Fruit fly (Drosophila melanogaster) whole organism, embryonic: Measurements from ENCODE around the gene Orct2.

Experiments used
- Bdp1 ChIP-seq: fragments of 200-800 bp; sonication (Bioruptor generic); optimal IDR thresholded peaks from 3 replicates; lab custom pipeline; 2016; ENCODE audit warnings: missing biosample characterization, missing genetic modification characterization
- CG10959 ChIP-seq: fragments of 200-800 bp; sonication (Bioruptor generic); IDR thresholded peaks from 2 replicates; pipeline ENCODE4 v1.3.6; 2022; ENCODE audit warnings: missing biosample characterization, missing genetic modification characterization
- CG11723 ChIP-seq: fragments of 200-800 bp; sonication (Bioruptor generic); optimal IDR thresholded peaks from 2 replicates; lab custom pipeline; 2017; ENCODE audit warnings: missing biosample characterization, mild to moderate bottlenecking, missing genetic modification characterization
- CG12391 ChIP-seq: fragments of 200-800 bp; sonication (Bioruptor generic); optimal IDR thresholded peaks from 3 replicates; lab custom pipeline; 2018; ENCODE audit warnings: missing biosample characterization, mild to moderate bottlenecking, missing genetic modification characterization, moderate library complexity
- CG1647 ChIP-seq: fragments of 200-800 bp; sonication (Bioruptor generic); optimal IDR thresholded peaks from 3 replicates; lab custom pipeline; 2016; ENCODE audit warnings: missing biosample characterization, missing genetic modification characterization
- CG16813 ChIP-seq: fragments of 200-800 bp; sonication (Bioruptor generic); IDR thresholded peaks from 3 replicates; pipeline ENCODE4 v1.3.6; 2022; ENCODE audit warnings: missing biosample characterization, missing genetic modification characterization; ENCODE audit not compliant: partially characterized antibody
- CG16863 ChIP-seq: fragments of 200-800 bp; sonication (Bioruptor generic); optimal IDR thresholded peaks from 3 replicates; lab custom pipeline; 2016; ENCODE audit warnings: missing biosample characterization, missing genetic modification characterization
- CG17328 ChIP-seq: fragments of 200-800 bp; sonication (Bioruptor generic); IDR thresholded peaks from 2 replicates; pipeline ENCODE4 v1.3.6; 2022; ENCODE audit warnings: missing biosample characterization, missing genetic modification characterization
- CG17359 ChIP-seq: fragments of 200-800 bp; sonication (Bioruptor generic); optimal IDR thresholded peaks from 3 replicates; lab custom pipeline; 2018; ENCODE audit warnings: missing biosample characterization, mild to moderate bottlenecking, missing genetic modification characterization, moderate library complexity
- CG17568 ChIP-seq: fragments of 200-800 bp; sonication (Bioruptor generic); optimal IDR thresholded peaks from 2 replicates; lab custom pipeline; 2018; ENCODE audit warnings: missing biosample characterization, mild to moderate bottlenecking, missing genetic modification characterization, moderate library complexity
- CG2199 ChIP-seq: fragments of 200-800 bp; sonication (Bioruptor generic); IDR thresholded peaks from 3 replicates; pipeline ENCODE4 v1.3.6; 2022; ENCODE audit warnings: missing biosample characterization, missing genetic modification characterization
- CG2202 ChIP-seq: fragments of 200-800 bp; sonication (Bioruptor generic); optimal IDR thresholded peaks from 2 replicates; lab custom pipeline; 2018; ENCODE audit warnings: missing biosample characterization, mild to moderate bottlenecking, missing genetic modification characterization
- CG31388 ChIP-seq: fragments of 200-800 bp; sonication (Bioruptor generic); optimal IDR thresholded peaks from 2 replicates; lab custom pipeline; 2016; ENCODE audit warnings: missing biosample characterization, missing genetic modification characterization
- CG34422 ChIP-seq: fragments of 200-800 bp; sonication (Bioruptor generic); IDR thresholded peaks from 3 replicates; pipeline ENCODE4 v1.3.6; 2022; ENCODE audit warnings: missing biosample characterization, missing genetic modification characterization
- CG7271 ChIP-seq: fragments of 200-800 bp; sonication (Bioruptor generic); optimal IDR thresholded peaks from 2 replicates; lab custom pipeline; 2018; ENCODE audit warnings: missing biosample characterization, mild to moderate bottlenecking, missing genetic modification characterization, moderate library complexity
- CG8765 ChIP-seq: fragments of 200-800 bp; sonication (Bioruptor generic); IDR thresholded peaks from 2 replicates; pipeline ENCODE4 v1.3.6; 2022; ENCODE audit warnings: missing biosample characterization, missing genetic modification characterization
- CG9797 ChIP-seq: fragments of 200-800 bp; sonication (Bioruptor generic); optimal IDR thresholded peaks from 3 replicates; lab custom pipeline; 2018; ENCODE audit warnings: missing biosample characterization, mild to moderate bottlenecking, missing genetic modification characterization
- CHES-1-like ChIP-seq: fragments of 200-800 bp; sonication (Bioruptor generic); optimal IDR thresholded peaks from 2 replicates; lab custom pipeline; 2016; ENCODE audit warnings: missing biosample characterization, missing genetic modification characterization
- Dfd ChIP-seq, 2 experiments: fragments of >200 bp; optimal IDR thresholded peaks; 2 replicates each; lab custom pipeline; 2017; ENCODE audit warnings: missing biosample characterization in 2 of 2, missing genetic modification characterization in 2 of 2
- Dll ChIP-seq: fragments of 200-800 bp; sonication (Bioruptor generic); IDR thresholded peaks from 4 replicates; pipeline ENCODE4 v1.3.6; 2022; ENCODE audit warnings: missing biosample characterization, missing genetic modification characterization; ENCODE audit not compliant: partially characterized antibody
- Eip74EF ChIP-seq, 2 experiments: fragments of 200-800 bp in 1 of 2; fragments of >200 bp in 1 of 2; sonication (Bioruptor generic) in 1 of 2; optimal IDR thresholded peaks; 2 replicates each; lab custom pipeline; 2017 to 2019; ENCODE audit warnings: missing biosample characterization in 2 of 2, missing genetic modification characterization in 2 of 2, mild to moderate bottlenecking in 1 of 2, moderate library complexity in 1 of 2
- Fer1 ChIP-seq: fragments of 200-800 bp; sonication (Bioruptor generic); optimal IDR thresholded peaks from 2 replicates; lab custom pipeline; 2017; ENCODE audit warnings: missing biosample characterization, mild to moderate bottlenecking, missing genetic modification characterization
- GATAe ChIP-seq: fragments of 200-800 bp; sonication (Bioruptor generic); conservative IDR thresholded peaks from 2 replicates; pipeline ENCODE4 v1.3.6; 2022; ENCODE audit warnings: missing biosample characterization, missing genetic modification characterization
- Kr ChIP-seq: fragments of 200-800 bp; sonication (Bioruptor generic); optimal IDR thresholded peaks from 2 replicates; lab custom pipeline; 2017; ENCODE audit warnings: missing biosample characterization, mild to moderate bottlenecking, missing genetic modification characterization
- MBD-R2 ChIP-seq: fragments of 200-800 bp; sonication (Bioruptor generic); IDR thresholded peaks from 2 replicates; pipeline ENCODE4 v1.3.6; 2022; ENCODE audit warnings: missing biosample characterization, missing genetic modification characterization
- Neu2 ChIP-seq: fragments of 200-800 bp; sonication (Bioruptor generic); optimal IDR thresholded peaks from 3 replicates; lab custom pipeline; 2016; ENCODE audit warnings: missing biosample characterization, missing genetic modification characterization, borderline replicate concordance
- Sin3A ChIP-seq: fragments of >200 bp; optimal IDR thresholded peaks from 2 replicates; lab custom pipeline; 2018
- Tbp ChIP-seq: fragments of >200 bp; optimal IDR thresholded peaks from 2 replicates; lab custom pipeline; 2018; ENCODE audit warnings: missing biosample characterization, missing genetic modification characterization
- Xbp1 ChIP-seq: fragments of 200-800 bp; sonication (Bioruptor generic); optimal IDR thresholded peaks from 3 replicates; lab custom pipeline; 2016; ENCODE audit warnings: missing biosample characterization, mild to moderate bottlenecking, missing genetic modification characterization
- al ChIP-seq: fragments of 200-800 bp; sonication (Bioruptor generic); IDR thresholded peaks from 2 replicates; pipeline ENCODE4 v1.3.6; 2022; ENCODE audit warnings: missing biosample characterization, missing genetic modification characterization
- az2 ChIP-seq: fragments of 200-800 bp; sonication (Bioruptor generic); optimal IDR thresholded peaks from 3 replicates; lab custom pipeline; 2016; ENCODE audit warnings: missing biosample characterization, missing genetic modification characterization
- cad ChIP-seq: fragments of >200 bp; optimal IDR thresholded peaks from 2 replicates; lab custom pipeline; 2017; ENCODE audit warnings: missing biosample characterization, missing genetic modification characterization
- cwo ChIP-seq: fragments of 200-800 bp; sonication (Bioruptor generic); optimal IDR thresholded peaks from 3 replicates; lab custom pipeline; 2017; ENCODE audit warnings: missing biosample characterization, missing genetic modification characterization, mild to moderate bottlenecking, moderate library complexity, missing genetic modification reagents
- dimm ChIP-seq: fragments of 200-800 bp; sonication (Bioruptor generic); IDR thresholded peaks from 2 replicates; pipeline ENCODE4 v1.3.6; 2022; ENCODE audit warnings: missing biosample characterization, missing genetic modification characterization
- dm ChIP-seq: fragments of 200-800 bp; sonication (Bioruptor generic); optimal IDR thresholded peaks from 3 replicates; lab custom pipeline; 2016; ENCODE audit warnings: missing biosample characterization, missing genetic modification characterization
- dmrt11E ChIP-seq: fragments of 200-800 bp; sonication (Bioruptor generic); optimal IDR thresholded peaks from 3 replicates; lab custom pipeline; 2018; ENCODE audit warnings: missing biosample characterization, mild to moderate bottlenecking, missing genetic modification characterization, moderate library complexity
- gfzf ChIP-seq: fragments of 200-800 bp; sonication (Bioruptor generic); optimal IDR thresholded peaks from 2 replicates; lab custom pipeline; 2016; ENCODE audit warnings: missing biosample characterization, mild to moderate bottlenecking, missing genetic modification characterization, moderate library complexity
- h ChIP-seq: fragments of >200 bp; optimal IDR thresholded peaks from 2 replicates; lab custom pipeline; 2017
- jigr1 ChIP-seq: fragments of 200-800 bp; sonication (Bioruptor generic); IDR thresholded peaks from 3 replicates; pipeline ENCODE4 v1.3.6; 2022; ENCODE audit warnings: missing biosample characterization, missing genetic modification characterization
- ken ChIP-seq: fragments of 200-800 bp; sonication (Bioruptor generic); IDR thresholded peaks from 3 replicates; pipeline ENCODE4 v1.3.6; 2022; ENCODE audit warnings: missing biosample characterization, missing genetic modification characterization
- nau ChIP-seq: fragments of 200-800 bp; sonication (Bioruptor generic); optimal IDR thresholded peaks from 3 replicates; lab custom pipeline; 2017; ENCODE audit warnings: missing biosample characterization, mild to moderate bottlenecking, missing genetic modification characterization, missing genetic modification reagents
- nmo ChIP-seq: fragments of 200-800 bp; sonication (Bioruptor generic); optimal IDR thresholded peaks from 2 replicates; lab custom pipeline; 2018; ENCODE audit warnings: missing biosample characterization, mild to moderate bottlenecking, missing genetic modification characterization, moderate library complexity
- pan ChIP-seq, 4 experiments: fragments of >200 bp in 3 of 4; fragments of 200-800 bp in 1 of 4; sonication (Bioruptor generic) in 1 of 4; optimal IDR thresholded peaks in 3 of 4; IDR thresholded peaks in 1 of 4; 2 replicates each; pipeline versions ENCODE4 v1.3.6 to Lab custom; 2017 to 2022; ENCODE audit warnings: missing biosample characterization in 2 of 4, missing genetic modification characterization in 2 of 4, mixed read lengths in 1 of 4
- pb ChIP-seq: fragments of 200-800 bp; sonication (Bioruptor generic); optimal IDR thresholded peaks from 3 replicates; lab custom pipeline; 2016; ENCODE audit warnings: missing biosample characterization, missing genetic modification characterization
- ro ChIP-seq: fragments of 200-800 bp; sonication (Bioruptor generic); IDR thresholded peaks from 2 replicates; pipeline ENCODE4 v1.3.6; 2022; ENCODE audit warnings: missing biosample characterization, missing genetic modification characterization
- seq ChIP-seq: fragments of 200-800 bp; sonication (Bioruptor generic); IDR thresholded peaks from 2 replicates; pipeline ENCODE4 v1.3.6; 2022; ENCODE audit warnings: missing biosample characterization, missing genetic modification characterization
- sna ChIP-seq: fragments of 200-800 bp; sonication (Bioruptor generic); IDR thresholded peaks from 2 replicates; pipeline ENCODE4 v1.3.6; 2022; ENCODE audit warnings: missing biosample characterization, missing genetic modification characterization; ENCODE audit not compliant: partially characterized antibody
- sr ChIP-seq: fragments of 200-800 bp; sonication (Bioruptor generic); IDR thresholded peaks from 3 replicates; pipeline ENCODE4 v1.3.6; 2022; ENCODE audit warnings: missing biosample characterization, missing genetic modification characterization
- tin ChIP-seq: fragments of 200-800 bp; sonication (Bioruptor generic); optimal IDR thresholded peaks from 3 replicates; lab custom pipeline; 2016; ENCODE audit warnings: missing biosample characterization, missing genetic modification characterization
- tll ChIP-seq, 2 experiments: fragments of 200-800 bp in 1 of 2; fragments of >200 bp in 1 of 2; sonication (Bioruptor generic) in 1 of 2; optimal IDR thresholded peaks; 2 replicates each; lab custom pipeline; 2017 to 2019; ENCODE audit warnings: missing biosample characterization in 2 of 2, missing genetic modification characterization in 2 of 2, mild to moderate bottlenecking in 1 of 2, moderate library complexity in 1 of 2
- ttk ChIP-seq: fragments of 200-800 bp; sonication (Bioruptor generic); IDR thresholded peaks from 2 replicates; pipeline ENCODE4 v2.1.2; 2022; ENCODE audit warnings: missing biosample characterization, missing genetic modification characterization

Orct2 gene

dm6 chr3R:24252494-24252893 lies 20.3 kb upstream of the Orct2 start, which contains the start of gene beta-PheRS (continued):
- TF ChIP-seq CG16863, result peak; percentile 13
- peak; percentile 72 for TF ChIP-seq Xbp1 (GFP tag; lab: Kevin White, UChicago)
- peak; percentile 88 for TF ChIP-seq Dll (GFP tag; lab: Robert Waterston, UW)
- no peak for TF ChIP-seq seq (GFP tag; lab: Robert Waterston, UW)
- TF ChIP-seq Dfd (GFP tag; optimal IDR thresholded peaks at IDR 0.05; lab: Kevin White, UChicago), result no peak
- TF ChIP-seq pan (optimal IDR thresholded peaks at IDR 0.05; lab: Kevin White, UChicago), result no peak
- TF ChIP-seq pan (GFP tag; optimal IDR thresholded peaks at IDR 0.05 in 1 of 2, IDR thresholded peaks at IDR 0.05 in 1 of 2), result peak in 1 of 2 experiments; percentile 46
- peak in 1 of 2 experiments; percentile 29 for TF ChIP-seq tll (GFP tag; optimal IDR thresholded peaks at IDR 0.05; lab: Kevin White, UChicago)
- peak; percentile 78 for TF ChIP-seq nmo (GFP tag; lab: Kevin White, UChicago)
- no peak for TF ChIP-seq nau (GFP tag; lab: Kevin White, UChicago)
- TF ChIP-seq gfzf (GFP tag; lab: Kevin White, UChicago), result peak; percentile 78
- peak; percentile 93 for TF ChIP-seq CG9797 (GFP tag; lab: Kevin White, UChicago)
- no peak for TF ChIP-seq CG11723 (GFP tag; lab: Kevin White, UChicago)
- TF ChIP-seq CG31388, result no peak
- peak; percentile 78 for TF ChIP-seq dm (GFP tag; lab: Kevin White, UChicago)
- peak; percentile 57 for TF ChIP-seq CG1647 (GFP tag; lab: Kevin White, UChicago)
- TF ChIP-seq Kr (GFP tag; lab: Kevin White, UChicago), result no peak
- TF ChIP-seq GATAe (GFP tag; lab: Robert Waterston, UW), result 0 out of 2 replicates have a peak, but pooled peaks have one; percentile 32
- no peak for TF ChIP-seq CG17568 (GFP tag; lab: Kevin White, UChicago)
- peak; percentile 9; the same call in 1 of the 2 replicates for TF ChIP-seq ttk (GFP tag; lab: Robert Waterston, UW)
- no peak for TF ChIP-seq cwo
- TF ChIP-seq MBD-R2 (GFP tag; lab: Robert Waterston, UW), result peak; percentile 99
- TF ChIP-seq h (lab: Kevin White, UChicago), result no peak
- peak; percentile 72 for TF ChIP-seq Sin3A
- no peak for TF ChIP-seq jigr1
- no peak for TF ChIP-seq dimm
- peak; percentile 76 for TF ChIP-seq CG12391
- 0 out of 2 replicates have a peak, but pooled peaks have one; percentile 47 for TF ChIP-seq al (GFP tag; lab: Robert Waterston, UW)
- TF ChIP-seq CG2202 (tag; lab: Kevin White, UChicago), result no peak
- no peak for TF ChIP-seq Fer1
- no peak for TF ChIP-seq CG8765 (GFP tag; lab: Robert Waterston, UW)
- TF ChIP-seq pb (GFP tag; lab: Kevin White, UChicago), result peak; percentile 1
- peak; percentile 69 for TF ChIP-seq CHES-1-like
- TF ChIP-seq CG17359 (tag; lab: Kevin White, UChicago), result no peak
- no peak for TF ChIP-seq ro (GFP tag; lab: Robert Waterston, UW)
- TF ChIP-seq CG10959, result peak; percentile 47; the same call in 1 of the 2 replicates
- TF ChIP-seq CG16813 (GFP tag; lab: Robert Waterston, UW), result peak; percentile 93
- TF ChIP-seq dmrt11E (tag; lab: Kevin White, UChicago), result peak; percentile 15
- TF ChIP-seq Tbp (GFP tag; lab: Kevin White, UChicago), result no peak
- no peak for TF ChIP-seq Eip74EF (GFP tag; optimal IDR thresholded peaks at IDR 0.05; lab: Kevin White, UChicago)
- peak; percentile 90 for TF ChIP-seq sna (GFP tag; lab: Robert Waterston, UW)
- TF ChIP-seq Bdp1 (GFP tag; lab: Kevin White, UChicago), result peak; percentile 29
- TF ChIP-seq CG7271 (tag; lab: Kevin White, UChicago), result peak; percentile 56
- no peak for TF ChIP-seq Neu2
- no peak; the same call in 1 of the 2 replicates for TF ChIP-seq CG17328 (GFP tag; lab: Robert Waterston, UW)
- peak; percentile 41; the same call in 1 of the 3 replicates for TF ChIP-seq ken (GFP tag; lab: Robert Waterston, UW)
- TF ChIP-seq tin (GFP tag; lab: Kevin White, UChicago), result peak; percentile 54
- no peak for TF ChIP-seq cad (GFP tag; lab: Kevin White, UChicago)
- TF ChIP-seq az2 (GFP tag; lab: Kevin White, UChicago), result peak; percentile 52
- TF ChIP-seq CG34422 (GFP tag; lab: Robert Waterston, UW), result peak; percentile 92
- TF ChIP-seq CG2199, result peak; percentile 71; the same call in 1 of the 3 replicates
- no peak for TF ChIP-seq sr (GFP tag; lab: Robert Waterston, UW)
